Fruit fly (Drosophila melanogaster) whole organism, adult: ENCODE results near the gene Bap60.

ENCODE experiments used
- CG1620 ChIP-seq: fragments of 200-800 bp; sonication (Bioruptor generic); optimal IDR thresholded peaks from 2 replicates; lab custom pipeline; 2016; ENCODE audit warnings: missing biosample characterization, missing genetic modification characterization
- CG7045 ChIP-seq: fragments of 200-800 bp; sonication (Bioruptor generic); optimal IDR thresholded peaks from 2 replicates; lab custom pipeline; 2017; ENCODE audit warnings: missing biosample characterization, mild to moderate bottlenecking, missing genetic modification characterization
- Crg-1 ChIP-seq: fragments of 200-800 bp; sonication (Bioruptor generic); optimal IDR thresholded peaks from 2 replicates; lab custom pipeline; 2016; ENCODE audit warnings: missing biosample characterization, missing genetic modification characterization

dm6 chrX:13116438-13117243 is 42.7 kb downstream of the Bap60 start:
- no peak for TF ChIP-seq CG7045 (GFP tag; lab: Kevin White, UChicago)
- TF ChIP-seq CG1620 (GFP tag; lab: Kevin White, UChicago): no peak
- no peak for TF ChIP-seq Crg-1 (GFP tag; lab: Kevin White, UChicago)
